Worm (Caenorhabditis elegans) whole organism, L1 larva: ENCODE results near the gene git-1.

Source experiments
- alr-1 ChIP-seq: fragments of 200-800 bp; sonication (Bioruptor generic); optimal IDR thresholded peaks from 2 replicates; lab custom pipeline; 2018; ENCODE audit warnings: borderline replicate concordance, mild to moderate bottlenecking, missing genetic modification characterization, missing compliant biosample characterization
- ama-1 ChIP-seq: fragments of 150-350 bp; optimal IDR thresholded peaks from 2 replicates; lab custom pipeline; 2014
- elt-3 ChIP-seq, 6 experiments: fragments of 150-350 bp in 1 of 6; sonication (generic microtip); optimal IDR thresholded peaks; 2 replicates each; lab custom pipeline; 2017 to 2018; ENCODE audit warnings: missing biosample characterization in 6 of 6, missing genetic modification characterization in 6 of 6, inconsistent platforms in 1 of 6
- nhr-11 ChIP-seq: fragments of 150-350 bp; optimal IDR thresholded peaks from 2 replicates; lab custom pipeline; 2014; ENCODE audit warnings: missing biosample characterization, missing genetic modification characterization
- nhr-12 ChIP-seq: sonication (generic microtip); optimal IDR thresholded peaks from 2 replicates; lab custom pipeline; 2017; ENCODE audit warnings: missing biosample characterization, missing genetic modification characterization
- nhr-77 ChIP-seq: fragments of 150-350 bp; optimal IDR thresholded peaks from 2 replicates; lab custom pipeline; 2014; ENCODE audit warnings: missing biosample characterization, missing genetic modification characterization
- sptf-1 ChIP-seq: fragments of 150-350 bp; optimal IDR thresholded peaks from 2 replicates; lab custom pipeline; 2014; ENCODE audit warnings: missing biosample characterization, missing genetic modification characterization

DNA sequence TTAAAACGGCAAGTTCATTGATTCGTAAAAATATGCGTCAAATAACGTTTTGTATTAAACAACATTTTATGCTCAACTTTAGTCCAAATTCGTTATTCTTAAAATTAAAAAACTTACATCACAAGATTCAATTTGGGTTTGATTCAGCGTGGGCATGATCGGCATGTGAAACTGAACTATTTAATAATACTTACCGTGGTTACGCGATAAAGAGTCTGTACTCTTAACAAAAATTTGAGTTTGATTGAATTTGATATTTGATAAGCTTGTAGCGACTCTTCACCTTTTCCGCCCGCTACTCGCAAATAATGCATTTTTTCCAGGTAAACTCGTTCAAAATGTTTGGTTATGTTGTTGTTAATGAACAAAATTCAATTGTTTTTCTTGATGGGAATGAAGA is 8.7 kb downstream of the git-1 start, which contains the start of gene glo-3:
- TF ChIP-seq ama-1 (lab: Kevin White, UChicago), result no peak
- no peak for TF ChIP-seq elt-3 (tag; optimal IDR thresholded peaks at IDR 0.05; lab: Kevin White, UChicago)
- TF ChIP-seq nhr-11 (tag; lab: Kevin White, UChicago), result no peak
- no peak for TF ChIP-seq alr-1
- TF ChIP-seq nhr-12 (tag; lab: Kevin White, UChicago), result no peak
- no peak for TF ChIP-seq nhr-77 (tag; lab: Kevin White, UChicago)
- no peak for TF ChIP-seq sptf-1 (tag; lab: Kevin White, UChicago)
